Worm (Caenorhabditis elegans) whole organism, late embryonic: ENCODE results near the gene F21D5.7.
A peak's percentile ranks its signal among the peaks of the same experiment; 100 is the strongest.

ENCODE experiments used
- C08G9.2 ChIP-seq: sonication (generic microtip); optimal IDR thresholded peaks from 2 replicates; lab custom pipeline; 2016; ENCODE audit warnings: mild to moderate bottlenecking, missing genetic modification characterization, moderate library complexity, missing compliant biosample characterization
- C38D4.7 ChIP-seq: fragments of 200-800 bp; sonication (Bioruptor generic); optimal IDR thresholded peaks from 2 replicates; lab custom pipeline; 2018; ENCODE audit warnings: mild to moderate bottlenecking, missing genetic modification characterization, moderate library complexity, missing compliant biosample characterization
- K02D7.2 ChIP-seq: sonication (generic microtip); optimal IDR thresholded peaks from 2 replicates; lab custom pipeline; 2017; ENCODE audit warnings: mild to moderate bottlenecking, missing genetic modification characterization, missing compliant biosample characterization
- T23F11.4 ChIP-seq: fragments of 200-800 bp; sonication (Bioruptor generic); optimal IDR thresholded peaks from 2 replicates; lab custom pipeline; 2018; ENCODE audit warnings: mild to moderate bottlenecking, missing genetic modification characterization, missing compliant biosample characterization
- Y22D7AL.16 ChIP-seq: sonication (generic microtip); optimal IDR thresholded peaks from 2 replicates; lab custom pipeline; 2016; ENCODE audit warnings: missing genetic modification characterization, missing compliant biosample characterization
- ceh-14 ChIP-seq: sonication (generic microtip); optimal IDR thresholded peaks from 2 replicates; lab custom pipeline; 2016; ENCODE audit warnings: missing genotype, missing genetic modification characterization, missing compliant biosample characterization
- ceh-18 ChIP-seq: sonication (generic microtip); optimal IDR thresholded peaks from 2 replicates; lab custom pipeline; 2016; ENCODE audit warnings: missing genetic modification characterization, missing compliant biosample characterization
- ceh-2 ChIP-seq: sonication (generic microtip); optimal IDR thresholded peaks from 2 replicates; lab custom pipeline; 2016; ENCODE audit warnings: missing genotype, missing genetic modification characterization, missing compliant biosample characterization
- ceh-22 ChIP-seq: sonication (generic microtip); optimal IDR thresholded peaks from 2 replicates; lab custom pipeline; 2017; ENCODE audit warnings: missing biosample characterization, missing genetic modification characterization
- ceh-30 ChIP-seq: fragments of 150-350 bp; optimal IDR thresholded peaks from 2 replicates; lab custom pipeline; 2014; ENCODE audit warnings: missing biosample characterization, missing genetic modification characterization
- ceh-31 ChIP-seq: sonication (generic microtip); optimal IDR thresholded peaks from 2 replicates; lab custom pipeline; 2016; ENCODE audit warnings: missing genetic modification characterization, missing compliant biosample characterization
- ceh-34 ChIP-seq: sonication (generic microtip); optimal IDR thresholded peaks from 2 replicates; lab custom pipeline; 2016; ENCODE audit warnings: mild to moderate bottlenecking, missing genetic modification characterization, missing compliant biosample characterization
- ceh-48 ChIP-seq: sonication (generic microtip); optimal IDR thresholded peaks from 2 replicates; lab custom pipeline; 2016; ENCODE audit warnings: missing genetic modification characterization, inconsistent platforms, missing compliant biosample characterization
- che-1 ChIP-seq: sonication (generic microtip); optimal IDR thresholded peaks from 2 replicates; lab custom pipeline; 2016; ENCODE audit warnings: mild to moderate bottlenecking, missing genetic modification characterization, missing compliant biosample characterization
- elt-4 ChIP-seq: sonication (generic microtip); optimal IDR thresholded peaks from 2 replicates; lab custom pipeline; 2016; ENCODE audit warnings: missing genetic modification characterization, missing compliant biosample characterization
- fkh-10 ChIP-seq: fragments of 150-350 bp; optimal IDR thresholded peaks from 2 replicates; lab custom pipeline; 2014; ENCODE audit warnings: missing biosample characterization, missing genetic modification reagents, missing genetic modification characterization
- fkh-6 ChIP-seq: sonication (generic microtip); optimal IDR thresholded peaks from 2 replicates; lab custom pipeline; 2016; ENCODE audit warnings: missing genetic modification characterization, missing compliant biosample characterization
- gmeb-2 ChIP-seq: sonication (generic microtip); optimal IDR thresholded peaks from 2 replicates; lab custom pipeline; 2016; ENCODE audit warnings: missing genetic modification characterization, inconsistent platforms, missing compliant biosample characterization
- hlh-30 ChIP-seq: sonication (generic microtip); optimal IDR thresholded peaks from 2 replicates; lab custom pipeline; 2017; ENCODE audit warnings: antibody characterized with exemption, missing genetic modification characterization, missing compliant biosample characterization; ENCODE audit not compliant: insufficient read depth
- hlh-8 ChIP-seq: sonication (generic microtip); optimal IDR thresholded peaks from 2 replicates; lab custom pipeline; 2016; ENCODE audit warnings: missing genotype, missing genetic modification characterization, missing compliant biosample characterization
- mec-3 ChIP-seq: sonication (generic microtip); optimal IDR thresholded peaks from 2 replicates; lab custom pipeline; 2016; ENCODE audit warnings: borderline replicate concordance, missing genetic modification characterization, missing compliant biosample characterization
- nfya-1 ChIP-seq: sonication (generic microtip); optimal IDR thresholded peaks from 2 replicates; lab custom pipeline; 2017; ENCODE audit warnings: missing genetic modification characterization, mild to moderate bottlenecking, missing compliant biosample characterization, antibody characterized with exemption, moderate library complexity
- nhr-11 ChIP-seq: fragments of 150-350 bp; optimal IDR thresholded peaks from 2 replicates; lab custom pipeline; 2014; ENCODE audit warnings: missing biosample characterization, missing genetic modification characterization
- pqm-1 ChIP-seq: sonication (generic microtip); optimal IDR thresholded peaks from 2 replicates; lab custom pipeline; 2016; ENCODE audit warnings: missing genetic modification characterization, missing compliant biosample characterization
- ref-2 ChIP-seq: sonication (generic microtip); optimal IDR thresholded peaks from 2 replicates; lab custom pipeline; 2016; ENCODE audit warnings: missing genetic modification characterization, missing compliant biosample characterization
- sdc-2 ChIP-seq: sonication (generic microtip); optimal IDR thresholded peaks from 2 replicates; lab custom pipeline; 2016; ENCODE audit warnings: missing genotype, missing genetic modification characterization, missing compliant biosample characterization
- sox-2 ChIP-seq: fragments of 200-800 bp; sonication (Bioruptor generic); IDR thresholded peaks from 2 replicates; pipeline ENCODE4 v1.3.6; 2022; ENCODE audit warnings: missing genetic modification reagents, missing genetic modification characterization, missing compliant biosample characterization
- syd-9 ChIP-seq: sonication (generic microtip); optimal IDR thresholded peaks from 2 replicates; lab custom pipeline; 2016; ENCODE audit warnings: mild to moderate bottlenecking, missing genetic modification characterization, moderate library complexity, missing compliant biosample characterization
- tbx-2 ChIP-seq: sonication (generic microtip); optimal IDR thresholded peaks from 2 replicates; lab custom pipeline; 2016; ENCODE audit warnings: missing genetic modification characterization, missing compliant biosample characterization
- ttx-3 ChIP-seq: sonication (generic microtip); optimal IDR thresholded peaks from 2 replicates; lab custom pipeline; 2016; ENCODE audit warnings: missing genetic modification reagents, missing genetic modification characterization, missing compliant biosample characterization
- unc-42 ChIP-seq: sonication (generic microtip); optimal IDR thresholded peaks from 2 replicates; lab custom pipeline; 2016; ENCODE audit warnings: missing genotype, missing genetic modification characterization, missing compliant biosample characterization
- unc-55 ChIP-seq: sonication (generic microtip); optimal IDR thresholded peaks from 2 replicates; lab custom pipeline; 2017; ENCODE audit warnings: missing biosample characterization, missing genetic modification reagents, missing genetic modification characterization
- zip-5 ChIP-seq: sonication (generic microtip); optimal IDR thresholded peaks from 2 replicates; lab custom pipeline; 2016; ENCODE audit warnings: missing genetic modification characterization, missing compliant biosample characterization
- ztf-16 ChIP-seq: sonication (generic microtip); optimal IDR thresholded peaks from 2 replicates; lab custom pipeline; 2017; ENCODE audit warnings: missing genetic modification characterization, missing compliant biosample characterization

F21D5.7 gene

DNA sequence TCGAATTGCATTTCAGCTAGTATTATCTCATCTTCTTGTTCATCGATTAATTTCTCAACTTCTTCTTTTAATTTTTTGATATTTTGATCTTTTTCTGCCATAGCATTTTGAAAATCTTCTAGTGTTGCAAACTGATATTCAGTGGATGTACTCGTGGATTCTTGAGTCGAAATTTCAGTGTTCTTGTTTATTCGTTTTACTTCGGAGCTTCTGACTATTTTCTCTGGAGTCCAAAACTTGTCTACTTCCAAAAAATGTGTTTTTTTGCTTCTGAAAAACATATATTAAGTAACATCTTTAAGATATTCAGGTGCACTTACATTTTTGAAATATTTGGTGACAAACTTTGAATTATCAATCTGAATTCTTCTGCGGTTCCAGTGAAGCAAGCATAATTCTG, 26.0 kb upstream of the F21D5.7 start, which contains the start of gene F20C5.5:
Gene F20C5.5 (minus strand): TSS at position 101 of the 400 bp plus-strand sequence.
- no peak for TF ChIP-seq elt-4
- no peak for TF ChIP-seq ceh-22 (tag; lab: Kevin White, UChicago)
- no peak for TF ChIP-seq hlh-30 (tag; lab: Kevin White, UChicago)
- no peak for TF ChIP-seq C08G9.2 (tag; lab: Kevin White, UChicago)
- no peak for TF ChIP-seq gmeb-2 (tag; lab: Kevin White, UChicago)
- no peak for TF ChIP-seq hlh-8
- TF ChIP-seq T23F11.4 (GFP tag; lab: Kevin White, UChicago): no peak
- TF ChIP-seq mec-3 (tag; lab: Kevin White, UChicago): no peak
- no peak for TF ChIP-seq ceh-30 (tag; lab: Kevin White, UChicago)
- TF ChIP-seq zip-5 (tag; lab: Kevin White, UChicago): no peak
- no peak for TF ChIP-seq syd-9 (tag; lab: Kevin White, UChicago)
- TF ChIP-seq pqm-1 (tag; lab: Kevin White, UChicago): no peak
- TF ChIP-seq ceh-2 (tag; lab: Kevin White, UChicago): no peak
- no peak for TF ChIP-seq unc-55 (GFP tag; lab: Kevin White, UChicago)

DNA sequence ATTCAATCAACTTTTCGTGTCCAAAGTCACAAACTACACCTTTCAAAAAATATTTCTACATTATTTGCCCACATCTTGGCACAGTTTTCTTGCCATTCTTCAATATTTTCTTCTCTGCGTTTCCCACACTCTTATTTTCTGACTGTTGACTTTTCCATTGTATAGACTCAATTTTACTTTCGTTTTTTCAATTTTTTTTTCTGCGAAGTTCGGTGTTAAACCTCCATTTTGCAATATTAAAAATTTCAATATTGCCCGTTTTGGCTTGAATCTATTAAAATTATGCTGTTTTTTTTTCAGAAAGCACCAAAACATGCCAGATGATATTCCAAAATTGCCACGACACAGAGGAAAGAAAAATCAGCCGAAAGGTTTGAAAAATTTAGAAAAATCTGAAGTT, 21.1 kb upstream of the F21D5.7 start, which contains the start of gene cdc-50.B:
Gene cdc-50.B (plus strand): TSS at position 301 of the 400 bp plus-strand sequence.
- no peak for TF ChIP-seq ztf-16 (tag; lab: Kevin White, UChicago)
- TF ChIP-seq pqm-1 (tag; lab: Kevin White, UChicago): no peak
- no peak for TF ChIP-seq ceh-14 (tag; lab: Kevin White, UChicago)
- no peak for TF ChIP-seq ttx-3
- TF ChIP-seq elt-4: no peak
- no peak for TF ChIP-seq fkh-6 (tag; lab: Kevin White, UChicago)
- no peak for TF ChIP-seq unc-42 (tag; lab: Kevin White, UChicago)
- TF ChIP-seq hlh-8: no peak
- no peak for TF ChIP-seq che-1 (tag; lab: Kevin White, UChicago)
- no peak for TF ChIP-seq sdc-2 (tag; lab: Kevin White, UChicago)
- no peak for TF ChIP-seq sox-2 (GFP tag; lab: Robert Waterston, UW)
- no peak for TF ChIP-seq Y22D7AL.16 (tag; lab: Kevin White, UChicago)
- no peak for TF ChIP-seq ref-2 (tag; lab: Kevin White, UChicago)
- no peak for TF ChIP-seq K02D7.2 (tag; lab: Kevin White, UChicago)
- no peak for TF ChIP-seq C08G9.2 (tag; lab: Kevin White, UChicago)

DNA sequence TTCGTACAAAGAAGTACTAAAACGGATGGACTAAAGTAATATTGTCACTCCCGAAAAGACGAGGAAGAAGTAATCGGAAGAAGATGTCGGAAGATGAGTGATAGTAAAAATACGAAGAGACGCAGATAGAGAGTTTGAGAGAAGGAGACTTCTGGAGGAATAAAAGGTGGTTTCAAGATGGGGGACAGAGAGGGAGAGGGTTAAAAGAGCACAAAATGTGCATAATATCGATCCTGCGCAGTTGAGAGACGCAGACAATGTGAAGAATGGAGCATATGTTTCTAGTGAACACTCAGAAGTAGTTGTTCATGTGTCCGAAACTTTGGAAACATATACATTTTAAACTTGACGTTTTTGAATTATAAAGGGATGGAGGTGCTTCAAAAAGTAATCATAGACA, 19.0 kb upstream of the F21D5.7 start:
- TF ChIP-seq unc-42 (tag; lab: Kevin White, UChicago) (peak; percentile 84), ceh-31 (tag; lab: Kevin White, UChicago) (peak; percentile 82), ceh-14 (tag; lab: Kevin White, UChicago) (no peak), nfya-1 (tag; lab: Kevin White, UChicago) (peak; percentile 52), tbx-2 (tag; lab: Kevin White, UChicago) (peak; percentile 44), hlh-8 (peak; percentile 69), ceh-18 (tag; lab: Kevin White, UChicago) (peak; percentile 20), nhr-11 (tag; lab: Kevin White, UChicago) (no peak), ceh-34 (tag; lab: Kevin White, UChicago) (peak; percentile 49), ceh-48 (tag; lab: Kevin White, UChicago) (peak; percentile 92)

DNA sequence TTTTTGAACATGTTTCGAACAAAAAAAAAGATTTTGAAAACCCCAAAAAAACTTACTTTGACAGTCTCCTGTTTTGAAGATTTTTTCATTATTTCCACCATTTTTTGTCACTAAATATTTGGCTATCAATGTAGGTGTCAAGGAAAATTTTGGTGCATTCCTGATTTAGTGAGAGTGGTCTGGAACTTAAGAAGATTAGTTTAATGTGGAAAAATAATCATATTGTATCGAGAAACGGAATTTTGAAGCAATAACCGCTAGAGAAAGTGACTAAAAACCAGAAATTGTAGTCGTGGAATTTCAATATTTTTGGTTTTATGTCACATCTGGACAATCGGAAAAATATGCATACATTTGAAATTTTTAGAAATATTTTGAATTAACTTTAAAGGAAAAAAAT, 18.4 kb upstream of the F21D5.7 start, which contains the start of the genes F20C5.11 and klp-11:
Gene F20C5.11 (minus strand): TSS at position 101 of the 400 bp plus-strand sequence.
Gene klp-11 (minus strand): TSS at position 171 of the 400 bp plus-strand sequence.
- TF ChIP-seq C38D4.7 (no peak), ttx-3 (no peak), fkh-10 (no peak)

DNA sequence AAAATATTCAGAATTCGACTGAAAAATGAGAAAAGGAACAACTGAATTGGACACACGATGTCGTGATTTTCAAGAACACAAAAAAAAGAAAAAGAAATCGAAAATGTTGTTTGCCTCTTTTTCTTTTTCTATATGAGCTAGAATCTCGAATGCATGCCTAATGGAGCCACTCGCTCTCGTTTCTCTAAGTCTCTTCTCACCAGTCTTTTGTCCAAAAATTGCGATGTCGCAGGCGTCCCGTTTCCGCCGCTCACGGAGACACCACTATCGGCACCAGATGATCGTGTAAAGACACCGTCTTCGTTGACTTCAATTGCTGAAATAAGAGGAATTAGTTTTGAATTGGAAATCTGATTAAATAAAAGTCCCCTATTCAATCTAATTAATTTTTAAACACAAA, 15.1 kb upstream of the F21D5.7 start:
- TF ChIP-seq ceh-2 (tag; lab: Kevin White, UChicago) (no peak), T23F11.4 (GFP tag; lab: Kevin White, UChicago) (no peak), unc-42 (tag; lab: Kevin White, UChicago) (peak; percentile 35), ceh-31 (tag; lab: Kevin White, UChicago) (peak; percentile 17), ceh-14 (tag; lab: Kevin White, UChicago) (peak; percentile 4), nfya-1 (tag; lab: Kevin White, UChicago) (peak; percentile 25)
